Fruit fly (Drosophila melanogaster): ENCODE results near the gene Trim9.

Gene Trim9

DNA sequence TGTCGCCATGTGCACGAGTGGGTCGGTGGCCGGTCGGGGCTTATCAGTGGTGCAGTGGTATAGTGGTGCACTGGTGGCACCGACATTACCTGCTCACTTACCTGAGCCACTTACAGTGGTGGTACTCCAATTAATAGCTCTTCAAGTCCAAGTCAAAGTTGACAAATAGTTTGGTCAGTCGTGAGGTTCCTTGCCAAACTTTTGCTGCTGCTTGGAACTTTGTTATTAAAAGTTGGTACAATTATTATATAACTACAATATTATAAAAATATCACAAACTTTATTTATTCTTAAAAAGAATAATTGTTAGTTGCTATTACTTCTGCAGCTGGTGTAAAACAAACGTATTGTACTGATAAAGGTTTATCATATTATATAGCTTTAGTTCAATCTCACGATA, 691 bp upstream of the Trim9 start:
- TF ChIP-seq CTCF (optimal IDR thresholded peaks at IDR 0.05) (no peak), CG8478 (optimal IDR thresholded peaks at IDR 0.05) (no peak)

- TF ChIP-seq CG8478 (optimal IDR thresholded peaks at IDR 0.05) (no peak), CTCF (optimal IDR thresholded peaks at IDR 0.05) (no peak)
Observed at dm6 chr2L:10548814-10549423, 4.2 kb downstream of the Trim9 start.

dm6 chr2L:10552807-10553206, 8.1 kb downstream of the Trim9 start:
- TF ChIP-seq CTCF (optimal IDR thresholded peaks at IDR 0.05) (no peak), CG8478 (optimal IDR thresholded peaks at IDR 0.05) (no peak)

dm6 chr2L:10553692-10554091, 9.0 kb downstream of the Trim9 start:
- TF ChIP-seq CTCF (optimal IDR thresholded peaks at IDR 0.05), result no peak
- TF ChIP-seq CG8478 (optimal IDR thresholded peaks at IDR 0.05), result no peak

- no peak for TF ChIP-seq CTCF (optimal IDR thresholded peaks at IDR 0.05)
- TF ChIP-seq CG8478 (optimal IDR thresholded peaks at IDR 0.05), result no peak
Observed at dm6 chr2L:10554676-10555075, 10.0 kb downstream of the Trim9 start.

dm6 chr2L:10555269-10555668, 10.6 kb downstream of the Trim9 start:
- TF ChIP-seq CTCF (optimal IDR thresholded peaks at IDR 0.05) (no peak), CG8478 (optimal IDR thresholded peaks at IDR 0.05) (no peak)

DNA sequence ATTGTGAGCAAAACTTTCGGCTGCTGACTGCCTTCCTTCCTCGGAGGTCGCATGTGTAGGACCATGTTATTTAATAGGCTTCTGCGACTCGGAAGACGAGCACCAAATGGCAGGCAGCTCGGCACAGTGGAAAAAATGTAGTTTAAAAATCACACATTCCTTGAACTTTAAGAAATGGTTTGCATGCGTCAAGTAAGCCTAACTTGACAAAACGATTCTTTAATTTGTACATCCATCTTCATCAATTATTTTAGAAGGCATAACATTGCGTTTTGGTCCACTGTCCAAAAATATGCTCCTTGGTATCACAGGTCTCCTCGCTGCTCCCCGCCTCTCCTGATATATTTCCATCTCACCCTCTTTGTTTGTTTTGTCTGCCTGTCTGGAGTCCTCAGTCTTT, 21.0 kb downstream of the Trim9 start:
- TF ChIP-seq CG8478 (optimal IDR thresholded peaks at IDR 0.05) (no peak), CTCF (optimal IDR thresholded peaks at IDR 0.05) (no peak)

- TF ChIP-seq CG8478 (optimal IDR thresholded peaks at IDR 0.05), result no peak
- no peak for TF ChIP-seq CTCF (optimal IDR thresholded peaks at IDR 0.05)
Observed at dm6 chr2L:10566955-10567354, 22.3 kb downstream of the Trim9 start, which contains the start of gene CG6138. Gene CG6138 (plus strand): TSS chr2L:10567255.

DNA sequence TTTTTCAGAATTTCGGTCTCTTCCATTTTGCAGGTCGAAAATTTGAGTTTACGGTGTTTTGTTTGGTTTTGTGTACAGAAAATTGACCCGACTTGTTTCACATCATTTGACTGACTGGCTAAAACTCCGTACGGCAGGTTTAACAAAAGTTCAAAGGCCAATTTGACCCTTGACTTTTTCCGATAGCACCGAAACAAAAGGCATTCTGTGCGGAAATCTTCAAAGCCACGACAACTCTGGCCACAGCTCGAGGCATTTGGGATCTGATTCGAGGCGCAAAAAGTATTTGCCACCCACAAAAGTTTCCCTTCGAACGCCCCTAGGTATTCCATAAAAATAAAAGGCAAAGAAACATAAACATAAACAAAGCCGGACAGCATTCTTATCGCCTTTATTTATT, 33.0 kb downstream of the Trim9 start, which contains the start of gene w-cup:
TSS of gene w-cup (minus strand) at position 101 of the 400 bp plus-strand sequence.
- no peak for TF ChIP-seq CTCF (optimal IDR thresholded peaks at IDR 0.05)

DNA sequence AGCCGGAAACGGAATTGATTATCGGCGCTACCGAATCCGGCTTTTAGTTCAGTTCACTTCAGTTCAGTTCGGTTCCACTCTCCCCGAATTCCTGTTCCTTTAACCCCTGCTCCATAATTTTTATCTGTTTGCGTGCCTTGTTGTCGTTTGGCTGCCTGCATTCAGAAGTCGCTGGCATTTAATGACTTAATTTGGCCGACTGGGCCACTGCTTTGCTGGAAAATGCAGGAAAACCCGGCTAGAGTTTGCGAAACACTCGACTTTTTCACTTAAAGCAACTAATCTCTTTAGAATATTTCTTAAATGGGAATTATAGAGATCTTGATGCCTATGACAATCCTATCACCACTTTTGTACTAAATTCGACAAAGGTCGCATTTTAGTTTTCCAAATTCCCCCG, 34.8 kb downstream of the Trim9 start, which contains the start of gene CG34160:
TSS of gene CG34160 (plus strand) at position 301 of the 400 bp plus-strand sequence.
- TF ChIP-seq CTCF (optimal IDR thresholded peaks at IDR 0.05) (no peak), CG8478 (optimal IDR thresholded peaks at IDR 0.05) (no peak)

DNA sequence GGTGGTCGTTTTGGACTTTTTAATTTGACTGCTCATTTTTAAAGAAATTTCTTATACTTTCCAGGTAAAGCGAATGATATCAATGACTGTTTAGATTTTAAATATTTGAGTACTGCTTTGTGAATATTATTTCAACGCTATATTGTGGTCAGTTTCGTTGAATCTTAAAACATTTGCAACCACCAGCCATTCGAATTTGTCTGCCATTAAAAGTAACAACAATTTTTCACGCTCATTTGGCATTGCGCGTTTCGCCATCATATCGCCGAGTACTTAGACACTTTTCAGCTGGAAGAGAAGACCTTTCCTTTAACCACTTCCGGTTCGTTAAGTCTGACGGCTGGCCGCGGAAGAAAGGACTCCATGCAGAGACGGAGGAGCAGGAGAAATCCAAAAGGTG, 36.9 kb downstream of the Trim9 start, which contains the start of gene CG34161:
TSS of gene CG34161 (minus strand) at position 101 of the 400 bp plus-strand sequence.
- TF ChIP-seq CG8478 (optimal IDR thresholded peaks at IDR 0.05), result no peak

DNA sequence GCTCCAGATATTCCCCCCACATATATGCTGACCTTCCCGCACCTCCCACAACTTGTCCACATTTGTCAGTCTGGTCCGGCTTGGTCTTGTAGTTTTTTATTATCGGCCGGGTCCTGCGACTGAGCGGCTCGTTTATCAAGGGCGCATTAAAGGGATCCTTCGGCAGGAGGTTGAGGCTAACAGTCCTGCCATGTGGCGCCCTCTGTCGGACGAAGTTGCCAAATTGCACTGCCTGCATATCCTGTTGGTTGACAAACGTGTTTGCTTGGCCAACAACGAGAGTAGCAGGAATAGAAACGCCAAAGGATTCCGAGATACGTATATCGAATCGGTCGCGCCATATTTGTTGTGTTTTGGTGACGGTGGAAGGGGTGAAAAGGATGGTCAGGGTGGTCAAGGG, 58.9 kb downstream of the Trim9 start:
- TF ChIP-seq CG8478 (optimal IDR thresholded peaks at IDR 0.05), result no peak
- peak; percentile 75 to 89 for TF ChIP-seq CTCF (optimal IDR thresholded peaks at IDR 0.05)

- TF ChIP-seq CTCF (optimal IDR thresholded peaks at IDR 0.05), result no peak
- no peak for TF ChIP-seq CG8478 (optimal IDR thresholded peaks at IDR 0.05)
Observed at dm6 chr2L:10607697-10608096, 63.0 kb downstream of the Trim9 start.

- no peak for TF ChIP-seq CG8478 (optimal IDR thresholded peaks at IDR 0.05)
- no peak for TF ChIP-seq CTCF (optimal IDR thresholded peaks at IDR 0.05)
Observed at dm6 chr2L:10608662-10609262, 64.1 kb downstream of the Trim9 start.

dm6 chr2L:10613104-10613503, 68.4 kb downstream of the Trim9 start:
- TF ChIP-seq CG8478 (optimal IDR thresholded peaks at IDR 0.05) (no peak), CTCF (optimal IDR thresholded peaks at IDR 0.05) (no peak)

DNA sequence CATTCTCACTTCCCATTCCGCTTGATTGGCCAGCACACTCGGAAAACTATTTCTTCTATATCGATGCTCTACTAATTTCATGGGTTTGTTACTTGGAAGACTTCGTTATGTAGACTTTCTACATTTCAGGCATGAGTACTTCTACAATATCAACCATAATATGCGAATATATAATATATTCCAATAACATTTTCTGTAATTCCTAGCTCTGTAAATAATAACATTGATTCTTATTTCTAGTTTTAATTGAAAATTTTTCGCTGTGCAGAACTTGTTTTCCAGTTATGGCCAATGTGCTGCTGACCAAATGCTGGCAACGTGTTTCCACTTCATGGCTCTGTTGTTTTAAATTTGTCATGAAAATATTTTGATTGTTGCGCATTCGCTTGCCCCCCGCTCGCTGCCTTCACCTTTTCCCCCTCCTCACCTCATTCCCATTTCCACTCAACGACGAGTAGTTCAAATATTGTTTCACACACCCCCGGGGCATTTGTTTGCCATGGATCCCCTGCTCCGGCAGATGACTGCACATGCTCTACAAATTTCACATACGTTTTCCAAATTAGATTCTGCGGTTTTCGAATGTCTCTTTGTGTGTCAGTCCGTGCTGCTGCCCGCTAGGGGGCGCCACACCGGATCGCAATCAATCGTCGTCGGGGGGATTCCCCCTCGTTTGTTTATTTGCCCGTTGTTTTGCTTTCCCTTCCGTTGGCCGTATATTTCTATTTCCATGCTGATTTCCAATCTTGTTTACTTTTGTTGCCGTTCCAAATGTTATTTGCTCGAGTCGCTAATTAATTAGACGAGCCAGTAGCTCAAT, 70.2 kb downstream of the Trim9 start:
- TF ChIP-seq CG8478 (optimal IDR thresholded peaks at IDR 0.05), result no peak
- TF ChIP-seq CTCF (optimal IDR thresholded peaks at IDR 0.05), result peak; percentile 86 to 87

All from S2 (cell line).